Fruit fly (Drosophila melanogaster) whole organism, pupa: ENCODE results near the gene RpL8.
A peak's percentile ranks its signal among the peaks of the same experiment; 100 is the strongest.

Source experiments
- CG12605 ChIP-seq: fragments of 200-800 bp; sonication (Bioruptor generic); IDR thresholded peaks from 2 replicates; pipeline ENCODE4 v1.3.6; 2022; ENCODE audit warnings: missing biosample characterization, missing genetic modification characterization
- CG14655 ChIP-seq: fragments of 200-800 bp; sonication (Bioruptor generic); optimal IDR thresholded peaks from 3 replicates; lab custom pipeline; 2017; ENCODE audit warnings: mild to moderate bottlenecking, missing biosample characterization, missing genetic modification reagents, missing genetic modification characterization
- CG15710 ChIP-seq: fragments of 200-800 bp; sonication (Bioruptor generic); optimal IDR thresholded peaks from 2 replicates; lab custom pipeline; 2018; ENCODE audit warnings: missing biosample characterization, mild to moderate bottlenecking, missing genetic modification characterization, moderate library complexity
- CG32121 ChIP-seq: fragments of 200-800 bp; sonication (Bioruptor generic); IDR thresholded peaks from 2 replicates; pipeline ENCODE4 v1.3.6; 2022; ENCODE audit warnings: missing biosample characterization, missing genetic modification characterization
- CG4496 ChIP-seq: fragments of 200-800 bp; sonication (Bioruptor generic); IDR thresholded peaks from 3 replicates; pipeline ENCODE4 v1.3.6; 2022; ENCODE audit warnings: missing biosample characterization, missing genetic modification characterization
- CG8159 ChIP-seq: fragments of 200-800 bp; sonication (Bioruptor generic); optimal IDR thresholded peaks from 3 replicates; lab custom pipeline; 2018; ENCODE audit warnings: missing biosample characterization, mild to moderate bottlenecking, missing genetic modification characterization, moderate library complexity
- CG9948 ChIP-seq: fragments of 200-800 bp; sonication (Bioruptor generic); optimal IDR thresholded peaks from 2 replicates; lab custom pipeline; 2018; ENCODE audit warnings: missing biosample characterization, mild to moderate bottlenecking, missing genetic modification characterization, moderate library complexity
- EcR ChIP-seq: fragments of 200-800 bp; sonication (Bioruptor generic); optimal IDR thresholded peaks from 3 replicates; lab custom pipeline; 2019; ENCODE audit warnings: missing biosample characterization, missing genetic modification characterization, mild to moderate bottlenecking, moderate library complexity, missing genetic modification reagents
- fd96Ca ChIP-seq: fragments of 200-800 bp; sonication (Bioruptor generic); IDR thresholded peaks from 3 replicates; pipeline ENCODE4 v1.3.6; 2022; ENCODE audit warnings: missing biosample characterization, missing genetic modification characterization
- rn ChIP-seq: fragments of 200-800 bp; sonication (Bioruptor generic); IDR thresholded peaks from 2 replicates; pipeline ENCODE4 v1.3.6; 2022; ENCODE audit warnings: missing biosample characterization, missing genetic modification characterization

- peak; percentile 83 for TF ChIP-seq fd96Ca (GFP tag; lab: Robert Waterston, UW)
- TF ChIP-seq CG12605 (GFP tag; lab: Robert Waterston, UW), result peak; percentile 73
- TF ChIP-seq CG4496, result peak; percentile 75
- peak; percentile 30; the same call in 1 of the 2 replicates for TF ChIP-seq rn
- TF ChIP-seq CG32121 (GFP tag; lab: Robert Waterston, UW), result peak; percentile 88
- TF ChIP-seq EcR, result no peak
- peak; percentile 70 for TF ChIP-seq CG8159 (tag; lab: Kevin White, UChicago)
- peak; percentile 86 for TF ChIP-seq CG14655
- TF ChIP-seq CG15710 (tag; lab: Kevin White, UChicago), result peak; percentile 56
- peak; percentile 65 for TF ChIP-seq CG9948 (tag; lab: Kevin White, UChicago)
Measured at dm6 chr3L:2581343-2581825, 5.9 kb upstream of the RpL8 start.
